Fruit fly (Drosophila melanogaster): ENCODE results near the gene CG14712.

CG14712 gene

dm6 chr3R:11628416-11629041 lies at the start of gene CG14712:
TSS of gene CG14712 (plus strand) at chr3R:11628759.
- TF ChIP-seq CG9705 (GFP tag; optimal IDR thresholded peaks at IDR 0.05) (no peak), ey (GFP tag; optimal IDR thresholded peaks at IDR 0.05) (peak; percentile 21), sv (GFP tag; optimal IDR thresholded peaks at IDR 0.05) (peak; percentile 27), Hr83 (GFP tag; optimal IDR thresholded peaks at IDR 0.05; ENCODE audit: poor library complexity, severe bottlenecking) (peak; percentile 49), Mio (GFP tag; optimal IDR thresholded peaks at IDR 0.05) (no peak)

DNA sequence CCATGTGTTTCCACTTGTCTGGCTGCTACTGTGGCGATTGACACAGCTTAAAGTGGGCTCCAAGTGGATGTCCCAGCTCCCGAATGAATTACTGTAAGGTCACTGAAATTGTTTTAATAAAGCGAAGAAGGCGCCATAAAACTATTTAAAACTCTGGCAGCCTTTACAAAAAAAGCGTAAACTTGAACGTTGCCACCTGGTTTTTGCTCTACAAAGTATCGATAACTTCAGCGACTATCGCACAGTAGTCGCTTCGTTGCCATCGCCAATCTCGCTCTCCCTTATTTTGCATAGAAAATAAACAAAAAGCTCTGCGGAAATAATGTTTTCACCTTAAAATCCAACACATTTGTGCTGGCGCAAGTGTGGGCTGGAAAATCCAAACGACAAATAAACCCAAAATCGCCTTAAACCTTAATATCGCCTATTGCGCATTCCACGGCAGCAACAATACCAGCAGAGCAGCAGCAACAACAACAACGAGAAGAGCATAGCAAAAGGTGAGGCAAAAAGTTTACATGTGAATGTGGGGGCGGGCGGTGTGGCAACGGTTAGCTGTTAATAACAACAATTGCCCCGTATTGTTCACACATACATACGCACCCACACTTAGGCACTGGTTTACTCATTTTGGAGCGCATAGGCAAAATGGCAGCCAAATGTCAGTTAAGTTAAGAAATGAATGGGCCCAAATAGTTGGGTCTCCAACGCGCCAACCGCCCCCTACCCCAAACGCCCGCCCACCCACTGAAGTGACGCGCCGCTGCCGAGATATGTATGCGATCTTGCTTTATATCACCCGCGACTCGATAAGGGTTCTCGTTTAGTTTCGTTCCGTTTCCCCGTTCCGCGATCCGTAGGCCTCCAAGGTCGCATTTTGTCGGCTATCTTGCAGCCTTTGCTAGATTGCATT lies 47.0 kb upstream of the CG14712 start, which contains the start of gene wkd:
Gene wkd (plus strand): TSS at position 237 of the 913 bp plus-strand sequence.
- TF ChIP-seq Myc (optimal IDR thresholded peaks at IDR 0.05) (no peak), OdsH (GFP tag; optimal IDR thresholded peaks at IDR 0.05) (peak; percentile 10), Dif (GFP tag; optimal IDR thresholded peaks at IDR 0.05; ENCODE audit: partially characterized antibody) (no peak), Hr83 (GFP tag; optimal IDR thresholded peaks at IDR 0.05; ENCODE audit: poor library complexity, severe bottlenecking) (peak; percentile 3), fru (GFP tag; optimal IDR thresholded peaks at IDR 0.05) (no peak), psq (GFP tag; optimal IDR thresholded peaks at IDR 0.05) (peak; percentile 37), woc (GFP tag; optimal IDR thresholded peaks at IDR 0.05) (no peak)

DNA sequence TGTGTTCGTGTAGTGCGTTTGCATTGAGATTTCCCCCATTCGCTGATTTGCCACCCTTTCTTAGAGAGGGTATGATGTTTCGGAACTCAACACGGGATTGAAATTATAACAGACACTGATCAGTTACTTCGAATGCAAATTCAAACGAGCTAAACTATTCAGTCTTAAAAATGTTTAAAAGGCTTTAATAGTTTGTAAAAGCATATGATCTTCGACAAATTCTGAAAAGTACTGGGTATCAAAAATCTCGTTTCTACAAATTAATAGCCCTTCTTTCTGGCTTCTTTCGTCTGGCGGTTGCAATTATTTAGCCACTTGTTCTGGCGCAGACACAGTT lies 46.3 kb upstream of the CG14712 start:
- no peak for TF ChIP-seq fru (GFP tag; optimal IDR thresholded peaks at IDR 0.05)
- peak; percentile 59 for TF ChIP-seq ey (GFP tag; optimal IDR thresholded peaks at IDR 0.05)

DNA sequence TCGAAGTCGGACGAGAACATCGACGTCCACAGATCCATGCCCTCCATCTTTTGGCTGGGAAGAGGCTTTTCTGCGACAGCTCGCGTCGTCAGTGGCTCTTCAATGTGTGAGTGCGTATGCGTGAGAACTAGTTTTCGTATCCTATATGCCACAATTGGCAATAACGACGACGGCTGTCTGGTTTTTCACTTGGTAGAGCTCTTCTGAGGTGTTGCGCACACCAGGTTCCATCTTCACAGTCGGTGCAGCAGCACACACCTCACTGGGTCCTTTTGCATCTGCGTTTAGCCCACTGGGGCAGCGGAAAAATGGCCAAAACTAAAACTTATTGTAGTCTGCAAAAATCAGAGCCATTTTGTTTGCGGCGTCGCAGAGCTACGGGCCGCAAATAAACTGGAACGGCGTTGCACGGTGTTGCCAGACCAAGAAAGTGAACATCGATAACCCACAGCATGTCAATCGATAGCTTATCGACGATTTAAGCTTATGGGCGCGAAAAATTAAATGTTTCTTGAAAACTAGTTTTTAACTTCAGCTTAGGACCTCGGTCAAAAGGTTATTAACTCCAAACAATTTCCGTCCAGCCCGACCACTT lies 38.7 kb upstream of the CG14712 start, which contains the start of gene CG6791:
Gene CG6791 (minus strand): TSS at position 383 of the 595 bp plus-strand sequence.
- no peak for TF ChIP-seq Hnf4 (GFP tag; optimal IDR thresholded peaks at IDR 0.05)
- TF ChIP-seq tai (GFP tag; optimal IDR thresholded peaks at IDR 0.05): no peak
- no peak for TF ChIP-seq Sp1 (GFP tag; optimal IDR thresholded peaks at IDR 0.05)
- TF ChIP-seq Abd-B (GFP tag; optimal IDR thresholded peaks at IDR 0.05): no peak
- TF ChIP-seq CrebA (GFP tag; optimal IDR thresholded peaks at IDR 0.05; ENCODE audit: borderline replicate concordance): no peak

DNA sequence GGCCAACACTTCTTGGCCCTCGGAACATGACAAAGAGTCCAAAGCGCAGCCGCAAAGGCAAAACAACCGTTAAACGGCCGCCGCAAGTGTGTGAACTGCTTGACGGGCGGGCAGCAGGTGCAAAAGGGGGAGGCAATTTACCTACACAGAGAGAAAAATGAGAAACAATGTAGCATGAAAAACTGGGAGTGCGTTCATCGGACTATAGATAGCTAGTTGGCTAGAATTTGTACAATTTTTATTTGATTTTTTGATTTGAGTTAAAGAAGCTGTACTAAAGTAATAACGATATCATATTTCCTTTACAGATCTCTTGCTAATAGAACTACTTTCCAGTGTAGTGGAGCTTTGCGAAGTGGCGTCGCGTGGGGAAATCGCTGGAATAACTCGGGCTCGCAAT lies 33.0 kb upstream of the CG14712 start:
- TF ChIP-seq Mio (GFP tag; optimal IDR thresholded peaks at IDR 0.05) (no peak), fru (GFP tag; optimal IDR thresholded peaks at IDR 0.05) (no peak), Hnf4 (GFP tag; optimal IDR thresholded peaks at IDR 0.05) (no peak), rgr (GFP tag; optimal IDR thresholded peaks at IDR 0.05) (no peak), HLH106 (tag; optimal IDR thresholded peaks at IDR 0.05) (no peak), brk (GFP tag; optimal IDR thresholded peaks at IDR 0.05) (no peak), jim (GFP tag; optimal IDR thresholded peaks at IDR 0.05) (no peak), ey (GFP tag; optimal IDR thresholded peaks at IDR 0.05) (no peak), h (GFP tag; optimal IDR thresholded peaks at IDR 0.05) (no peak), CrebA (GFP tag; optimal IDR thresholded peaks at IDR 0.05; ENCODE audit: borderline replicate concordance) (no peak), GATAd (GFP tag; optimal IDR thresholded peaks at IDR 0.05) (no peak), foxo (GFP tag; optimal IDR thresholded peaks at IDR 0.05) (no peak), CG32264 (GFP tag; optimal IDR thresholded peaks at IDR 0.05) (no peak)

DNA sequence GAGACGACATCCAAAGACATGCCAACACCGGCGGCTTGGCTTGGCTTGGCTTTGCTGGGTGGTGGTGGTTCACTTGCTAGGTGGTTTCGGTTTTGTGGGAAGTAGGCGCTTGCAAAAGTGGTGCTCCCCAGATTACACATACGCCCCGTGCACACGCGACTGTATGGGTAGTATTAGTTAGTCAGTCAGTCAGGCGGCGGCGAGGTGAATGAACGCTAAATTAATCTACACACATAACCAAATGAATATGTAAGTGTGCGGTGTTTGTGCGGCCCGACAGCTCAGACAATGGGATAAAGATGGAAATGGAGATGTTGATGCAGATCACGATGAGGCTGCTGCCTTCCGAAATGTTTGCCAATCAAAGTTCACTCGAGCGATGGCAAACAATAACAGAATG lies 25.4 kb upstream of the CG14712 start:
- TF ChIP-seq Hr83 (GFP tag; optimal IDR thresholded peaks at IDR 0.05; ENCODE audit: poor library complexity, severe bottlenecking): no peak
- no peak for TF ChIP-seq brk (GFP tag; optimal IDR thresholded peaks at IDR 0.05)
- TF ChIP-seq foxo (GFP tag; optimal IDR thresholded peaks at IDR 0.05): no peak
- TF ChIP-seq Myc (optimal IDR thresholded peaks at IDR 0.05): no peak
